Worm (Caenorhabditis elegans): ENCODE measurements around the gene slcr-46.3.

DNA sequence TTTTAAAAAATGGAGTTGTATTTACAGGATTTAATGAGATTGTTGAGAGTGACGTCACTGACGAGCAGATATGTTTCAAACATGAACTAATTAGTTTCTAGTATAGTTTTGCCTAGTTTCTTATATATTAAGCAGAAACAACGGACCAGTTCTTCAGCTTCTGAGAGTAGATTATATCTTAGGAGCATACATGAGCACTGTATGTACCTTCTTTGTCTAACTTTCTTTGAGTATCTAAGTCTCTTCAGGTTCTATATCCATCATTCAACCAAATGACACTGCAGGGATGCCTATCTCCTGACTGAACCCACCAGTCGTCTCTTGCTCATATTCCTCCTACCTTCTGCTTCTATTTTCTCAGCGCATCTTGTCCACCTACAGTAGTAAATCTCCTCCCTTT is 27.2 kb downstream of the slcr-46.3 start, which contains the start of gene her-1:
- no peak for TF ChIP-seq nhr-28 (tag; optimal IDR thresholded peaks at IDR 0.05)
- TF ChIP-seq snpc-4 (tag; optimal IDR thresholded peaks at IDR 0.05) = no peak
- no peak for TF ChIP-seq ces-1 (GFP tag; optimal IDR thresholded peaks at IDR 0.05)
- TF ChIP-seq lin-14 (GFP tag; optimal IDR thresholded peaks at IDR 0.05) = no peak
- no peak for TF ChIP-seq unc-30 (tag; optimal IDR thresholded peaks at IDR 0.05)
- no peak for TF ChIP-seq aly-2 (tag; optimal IDR thresholded peaks at IDR 0.05)
- TF ChIP-seq ztf-11 (tag; optimal IDR thresholded peaks at IDR 0.05) = no peak
- no peak for TF ChIP-seq alr-1 (tag; optimal IDR thresholded peaks at IDR 0.05; ENCODE audit: borderline replicate concordance)
- TF ChIP-seq nhr-11 (tag; optimal IDR thresholded peaks at IDR 0.05) = no peak
- no peak for TF ChIP-seq skn-1 (tag; optimal IDR thresholded peaks at IDR 0.05)
- TF ChIP-seq nhr-76 (tag; optimal IDR thresholded peaks at IDR 0.05) = no peak
- no peak for TF ChIP-seq zag-1 (tag; optimal IDR thresholded peaks at IDR 0.05)
- no peak for TF ChIP-seq vab-15 (tag; optimal IDR thresholded peaks at IDR 0.05)
